Worm (Caenorhabditis elegans) whole organism, young adult: ENCODE results near the gene R07E4.1.

Source experiments
- F57A8.1 ChIP-seq: fragments of 200-800 bp; sonication (Bioruptor generic); optimal IDR thresholded peaks from 2 replicates; lab custom pipeline; 2018; ENCODE audit warnings: mild to moderate bottlenecking, missing genetic modification characterization, moderate library complexity, missing compliant biosample characterization
- T07F8.4 ChIP-seq: sonication (generic microtip); optimal IDR thresholded peaks from 2 replicates; lab custom pipeline; 2016; ENCODE audit warnings: mild to moderate bottlenecking, missing genetic modification characterization, moderate library complexity, missing compliant biosample characterization
- Y56A3A.18 ChIP-seq: fragments of 200-800 bp; sonication (Bioruptor generic); IDR thresholded peaks from 2 replicates; pipeline ENCODE4 v1.3.6; 2022; ENCODE audit warnings: missing genetic modification reagents, missing genetic modification characterization, missing compliant biosample characterization
- gei-17 ChIP-seq: fragments of 200-800 bp; sonication (Bioruptor generic); optimal IDR thresholded peaks from 2 replicates; lab custom pipeline; 2018; ENCODE audit warnings: mild to moderate bottlenecking, missing genetic modification characterization, missing compliant biosample characterization
- let-526 ChIP-seq: fragments of 200-800 bp; sonication (Bioruptor generic); IDR thresholded peaks from 2 replicates; pipeline ENCODE4 v1.3.6; 2022; ENCODE audit warnings: missing genetic modification reagents, missing genetic modification characterization, missing compliant biosample characterization
- nhr-80 ChIP-seq: sonication (generic microtip); optimal IDR thresholded peaks from 2 replicates; lab custom pipeline; 2016; ENCODE audit warnings: missing genetic modification characterization, missing compliant biosample characterization
- nhr-90 ChIP-seq: sonication (generic microtip); optimal IDR thresholded peaks from 2 replicates; lab custom pipeline; 2016; ENCODE audit warnings: missing genotype, mild to moderate bottlenecking, missing genetic modification characterization, missing compliant biosample characterization
- somi-1 ChIP-seq: fragments of 200-800 bp; sonication (Bioruptor generic); optimal IDR thresholded peaks from 2 replicates; lab custom pipeline; 2018; ENCODE audit warnings: mild to moderate bottlenecking, missing genetic modification characterization, missing compliant biosample characterization
- unc-62 ChIP-seq: fragments of 150-350 bp; optimal IDR thresholded peaks from 2 replicates; lab custom pipeline; 2014; ENCODE audit warnings: missing biosample characterization, missing genetic modification reagents, missing genetic modification characterization
- ztf-26 ChIP-seq: sonication (generic microtip); optimal IDR thresholded peaks from 2 replicates; lab custom pipeline; 2017; ENCODE audit warnings: missing genetic modification characterization, missing compliant biosample characterization

- TF ChIP-seq nhr-80 (tag; lab: Kevin White, UChicago) (no peak), gei-17 (GFP tag; lab: Kevin White, UChicago) (no peak), let-526 (GFP tag; lab: Robert Waterston, UW) (no peak), T07F8.4 (tag; lab: Kevin White, UChicago) (no peak), F57A8.1 (GFP tag; lab: Kevin White, UChicago) (no peak), nhr-90 (no peak), Y56A3A.18 (GFP tag; lab: Robert Waterston, UW) (no peak), unc-62 (GFP tag; lab: Kevin White, UChicago) (no peak), somi-1 (GFP tag; lab: Kevin White, UChicago) (no peak), ztf-26 (tag; lab: Kevin White, UChicago) (no peak)
These were observed 18.8 kb downstream of the R07E4.1 start, which contains the start of gene kin-2 for ce11 chrX:5977754-5978153.
